Worm (Caenorhabditis elegans) whole organism, L4 larva: ENCODE results near the gene sri-26.

Experiments used
- gei-8 ChIP-seq: fragments of 200-800 bp; sonication (Bioruptor generic); optimal IDR thresholded peaks from 2 replicates; lab custom pipeline; 2018; ENCODE audit warnings: mild to moderate bottlenecking, missing genetic modification characterization, missing compliant biosample characterization
- lim-7 ChIP-seq: fragments of 200-800 bp; sonication (Bioruptor generic); IDR thresholded peaks from 2 replicates; pipeline ENCODE4 v1.3.6; 2022; ENCODE audit warnings: missing genetic modification characterization, missing compliant biosample characterization
- lin-29 ChIP-seq: fragments of 200-800 bp; sonication (Bioruptor generic); IDR thresholded peaks from 2 replicates; pipeline ENCODE4 v1.3.6; 2022; ENCODE audit warnings: missing genetic modification reagents, missing genetic modification characterization, missing compliant biosample characterization
- nhr-28 ChIP-seq: fragments of 150-350 bp; optimal IDR thresholded peaks from 2 replicates; lab custom pipeline; 2014; ENCODE audit warnings: missing biosample characterization, missing genetic modification characterization
- zip-11 ChIP-seq: fragments of 200-800 bp; sonication (Bioruptor generic); IDR thresholded peaks from 2 replicates; pipeline ENCODE4 v1.3.6; 2022; ENCODE audit warnings: missing genetic modification characterization, missing compliant biosample characterization

ce11 chrV:15199768-15200167 lies 15.5 kb upstream of the sri-26 start, which contains the start of gene Y75B12B.10:
- TF ChIP-seq zip-11 (GFP tag; lab: Robert Waterston, UW) (no peak), nhr-28 (tag; lab: Kevin White, UChicago) (no peak), gei-8 (GFP tag; lab: Kevin White, UChicago) (no peak), lim-7 (GFP tag; lab: Robert Waterston, UW) (no peak), lin-29 (GFP tag; lab: Robert Waterston, UW) (no peak)
